Fruit fly (Drosophila melanogaster): ENCODE results near the gene Nthl1.

Nthl1 gene

DNA sequence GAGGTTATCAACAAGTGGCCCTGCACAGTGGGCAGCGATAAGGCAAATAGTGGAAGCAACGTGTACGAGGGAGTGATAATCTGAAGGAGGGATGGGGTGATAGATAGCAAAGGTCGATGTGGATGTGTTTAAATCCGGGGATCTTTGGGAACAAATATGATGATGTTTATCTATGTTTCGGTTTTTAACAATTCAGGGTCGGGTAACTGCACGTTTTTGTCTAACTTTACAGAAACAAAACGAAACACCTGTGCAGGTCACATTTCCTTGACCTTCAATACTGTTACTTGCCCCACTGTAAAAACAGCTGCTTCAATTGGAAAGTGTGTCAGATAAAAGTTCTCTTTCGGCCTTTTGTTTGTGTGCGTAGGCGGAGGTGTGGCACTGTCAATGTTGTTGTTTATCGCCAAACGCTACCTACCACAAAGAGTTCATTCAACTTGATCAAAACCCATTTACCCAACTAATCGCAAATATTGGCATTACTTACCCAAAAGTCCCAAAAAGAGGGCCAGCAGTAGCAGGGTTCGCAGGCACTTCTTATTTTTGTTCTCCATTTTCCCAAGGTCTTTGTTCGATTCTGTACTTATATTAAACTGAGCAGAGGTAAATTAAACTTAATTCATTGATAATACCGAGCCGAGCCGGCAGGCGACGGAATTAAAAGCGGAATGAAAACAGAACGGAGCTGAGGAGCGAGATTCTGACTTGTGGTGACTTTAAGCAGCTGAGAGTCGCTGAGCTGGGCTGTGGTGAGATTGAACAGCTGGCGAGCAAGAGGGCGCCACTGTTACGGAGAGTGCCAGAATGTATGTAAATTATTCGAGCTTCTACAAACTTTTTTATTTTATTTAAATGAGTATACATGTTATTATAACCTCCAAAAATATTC, 5.2 kb downstream of the Nthl1 start, which contains the start of gene Mtp:
Gene Mtp, minus strand, starts transcription at position 681 of the 892 bp plus-strand sequence.
- peak; percentile 74 for TF ChIP-seq Ets98B (GFP tag; IDR thresholded peaks at IDR 0.05)
- TF ChIP-seq CG34367 (tag; optimal IDR thresholded peaks at IDR 0.05) = peak; percentile 66
- TF ChIP-seq gl (tag; optimal IDR thresholded peaks at IDR 0.05) = peak; percentile 57
- TF ChIP-seq Pif1B (GFP tag; optimal IDR thresholded peaks at IDR 0.05) = peak; percentile 81
- no peak for TF ChIP-seq CG13204 (GFP tag; optimal IDR thresholded peaks at IDR 0.05)
- peak; percentile 76 for TF ChIP-seq Snoo (tag; optimal IDR thresholded peaks at IDR 0.05)
- TF ChIP-seq CG12605 (GFP tag; IDR thresholded peaks at IDR 0.05) = peak; percentile 76
- peak; percentile 74 for TF ChIP-seq CG9948 (tag; optimal IDR thresholded peaks at IDR 0.05)
- TF ChIP-seq CG4496 (GFP tag; IDR thresholded peaks at IDR 0.05) = peak; percentile 71
- peak; percentile 83 for TF ChIP-seq fd96Ca (GFP tag; IDR thresholded peaks at IDR 0.05)
- peak; percentile 73 for TF ChIP-seq CG15710 (tag; optimal IDR thresholded peaks at IDR 0.05)
- no peak for TF ChIP-seq CG14655 (GFP tag; optimal IDR thresholded peaks at IDR 0.05)
- TF ChIP-seq CG17806 (tag; optimal IDR thresholded peaks at IDR 0.05) = peak; percentile 72
- TF ChIP-seq EcR (GFP tag; optimal IDR thresholded peaks at IDR 0.05) = peak; percentile 89
- TF ChIP-seq CG32121 (GFP tag; IDR thresholded peaks at IDR 0.05) = peak; percentile 84
- TF ChIP-seq CG10348 (GFP tag; IDR thresholded peaks at IDR 0.05) = no peak
- peak; percentile 82 for TF ChIP-seq Pif1A (GFP tag; optimal IDR thresholded peaks at IDR 0.05)
- peak; percentile 72 for TF ChIP-seq CG8159 (tag; optimal IDR thresholded peaks at IDR 0.05)
- no peak for TF ChIP-seq D1 (tag; optimal IDR thresholded peaks at IDR 0.05)
- 0 out of 2 replicates have a peak, but pooled peaks have one; percentile 34 for TF ChIP-seq rn (GFP tag; IDR thresholded peaks at IDR 0.05)
- TF ChIP-seq CG8301 (tag; optimal IDR thresholded peaks at IDR 0.05) = peak; percentile 81

DNA sequence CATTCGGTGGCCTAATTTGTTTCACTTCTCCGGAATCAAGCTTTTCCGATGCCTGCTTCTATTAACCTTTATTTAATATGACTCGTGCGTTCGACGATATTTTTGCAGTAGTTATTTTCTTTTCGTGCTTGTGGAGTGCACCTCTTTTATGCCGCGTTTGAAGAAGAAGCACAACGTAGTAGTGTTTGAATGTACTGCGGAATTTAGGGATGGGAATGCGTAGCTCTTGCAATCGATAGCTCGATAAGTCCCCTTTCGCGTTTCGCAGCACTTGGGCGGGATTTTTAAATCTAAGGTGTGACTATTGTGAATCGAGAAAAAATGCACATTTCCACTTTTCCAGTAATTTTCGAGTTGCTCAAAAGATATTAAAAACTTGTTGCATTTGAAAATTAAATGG, 8.9 kb downstream of the Nthl1 start, which contains the start of the genes CG43739 and sky:
Gene CG43739, minus strand, starts transcription at position 199 of the 400 bp plus-strand sequence.
Gene sky, minus strand, starts transcription at position 199 of the 400 bp plus-strand sequence.
- TF ChIP-seq Pif1A (GFP tag; optimal IDR thresholded peaks at IDR 0.05) (no peak), CG17806 (tag; optimal IDR thresholded peaks at IDR 0.05) (no peak), Ets98B (GFP tag; IDR thresholded peaks at IDR 0.05) (peak; percentile 18; the same call in 1 of the 2 replicates), CG4496 (GFP tag; IDR thresholded peaks at IDR 0.05) (0 out of 3 replicates have a peak, but pooled peaks have one; percentile 6)

DNA sequence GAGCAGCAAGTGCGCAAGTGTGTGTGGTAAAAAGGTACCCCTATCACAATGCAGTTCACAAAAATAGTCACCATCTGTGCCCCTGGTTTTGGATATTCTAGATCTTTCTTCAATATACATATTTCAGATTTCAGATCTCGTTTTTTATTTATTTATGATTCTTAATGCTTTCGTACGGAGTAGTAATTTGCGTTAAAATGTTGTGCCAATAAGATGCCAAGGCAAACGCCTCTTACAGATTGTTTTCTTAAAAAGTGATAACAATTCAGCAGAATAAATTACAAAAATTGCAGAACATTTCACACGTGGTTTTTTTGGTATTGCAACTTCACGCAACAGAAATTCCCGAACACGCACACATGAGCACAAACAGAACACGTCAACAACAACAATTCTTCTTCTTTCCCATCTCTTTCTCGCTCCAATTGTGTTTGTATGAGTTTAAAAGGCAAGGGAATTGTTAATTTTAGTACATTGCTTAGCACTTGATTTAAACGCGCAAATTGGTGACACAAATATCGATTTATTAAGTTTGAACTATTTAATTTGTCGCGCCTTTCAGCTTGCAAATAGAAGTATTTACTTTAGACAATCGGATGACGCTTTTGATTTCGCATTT, 9.5 kb downstream of the Nthl1 start:
- TF ChIP-seq gl (tag; optimal IDR thresholded peaks at IDR 0.05) (no peak), CG32121 (GFP tag; IDR thresholded peaks at IDR 0.05) (peak; percentile 34; the same call in 1 of the 2 replicates), Ets98B (GFP tag; IDR thresholded peaks at IDR 0.05) (peak; percentile 74), fd96Ca (GFP tag; IDR thresholded peaks at IDR 0.05) (no peak), CG9948 (tag; optimal IDR thresholded peaks at IDR 0.05) (peak; percentile 46), CG34367 (tag; optimal IDR thresholded peaks at IDR 0.05) (peak; percentile 36), rn (GFP tag; IDR thresholded peaks at IDR 0.05) (no peak), CG17806 (tag; optimal IDR thresholded peaks at IDR 0.05) (peak; percentile 25), Pif1B (GFP tag; optimal IDR thresholded peaks at IDR 0.05) (peak; percentile 77), CG4496 (GFP tag; IDR thresholded peaks at IDR 0.05) (peak; percentile 71), Snoo (tag; optimal IDR thresholded peaks at IDR 0.05) (peak; percentile 71), EcR (GFP tag; optimal IDR thresholded peaks at IDR 0.05) (no peak), CG12605 (GFP tag; IDR thresholded peaks at IDR 0.05) (peak; percentile 87), CG8159 (tag; optimal IDR thresholded peaks at IDR 0.05) (no peak), D1 (tag; optimal IDR thresholded peaks at IDR 0.05) (no peak), CG8301 (tag; optimal IDR thresholded peaks at IDR 0.05) (peak; percentile 69), CG10348 (GFP tag; IDR thresholded peaks at IDR 0.05) (0 out of 2 replicates have a peak, but pooled peaks have one; percentile 32), Pif1A (GFP tag; optimal IDR thresholded peaks at IDR 0.05) (peak; percentile 15), CG13204 (GFP tag; optimal IDR thresholded peaks at IDR 0.05) (no peak), CG14655 (GFP tag; optimal IDR thresholded peaks at IDR 0.05) (peak; percentile 29), CG15710 (tag; optimal IDR thresholded peaks at IDR 0.05) (peak; percentile 65)

DNA sequence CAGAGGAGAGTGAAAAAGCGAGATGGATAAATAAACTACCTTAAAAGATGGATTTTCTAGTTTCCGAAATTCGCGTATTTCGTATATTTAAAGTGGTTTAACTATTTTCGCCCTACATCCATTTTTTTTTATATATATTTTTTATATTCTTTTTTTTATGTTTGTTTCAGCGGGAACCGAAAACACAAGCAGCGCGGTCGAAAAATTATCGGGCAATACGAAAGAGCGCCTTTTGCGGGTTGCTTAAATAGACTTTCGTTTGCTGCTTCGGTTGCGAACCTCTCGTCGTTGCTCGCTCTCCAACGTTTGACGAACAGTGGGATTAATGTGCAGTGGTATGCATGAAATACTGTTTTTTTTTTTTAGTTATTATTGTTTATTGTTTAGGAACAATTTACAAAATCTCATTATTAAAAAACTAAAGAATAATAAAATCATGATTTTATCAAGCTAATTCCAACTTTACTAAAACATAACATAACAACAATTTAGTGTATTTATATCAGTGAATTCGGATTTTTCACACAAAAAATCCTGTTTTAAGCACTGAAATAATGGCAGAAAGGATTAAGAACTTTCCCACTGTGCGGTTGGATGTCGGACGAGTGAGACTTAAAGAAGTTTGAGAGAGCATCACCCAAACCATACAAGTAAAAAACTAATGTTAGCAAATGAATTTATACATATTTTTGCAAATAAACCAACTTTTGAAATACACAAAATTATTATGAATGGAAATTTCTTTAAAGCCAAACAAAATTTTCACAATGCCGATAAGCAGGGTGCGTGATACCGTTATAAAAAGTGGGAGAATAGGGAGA, 10.2 kb downstream of the Nthl1 start:
- no peak for TF ChIP-seq EcR (GFP tag; optimal IDR thresholded peaks at IDR 0.05)
- TF ChIP-seq CG32121 (GFP tag; IDR thresholded peaks at IDR 0.05) = peak; percentile 65; the same call in 1 of the 2 replicates
- no peak for TF ChIP-seq CG13204 (GFP tag; optimal IDR thresholded peaks at IDR 0.05)
- TF ChIP-seq fd96Ca (GFP tag; IDR thresholded peaks at IDR 0.05) = peak; percentile 13; the same call in 2 of the 3 replicates
- no peak; the same call in 1 of the 2 replicates for TF ChIP-seq rn (GFP tag; IDR thresholded peaks at IDR 0.05)
- peak; percentile 54 for TF ChIP-seq CG34367 (tag; optimal IDR thresholded peaks at IDR 0.05)
- TF ChIP-seq CG15710 (tag; optimal IDR thresholded peaks at IDR 0.05) = peak; percentile 51
- peak; percentile 40 for TF ChIP-seq Snoo (tag; optimal IDR thresholded peaks at IDR 0.05)
- TF ChIP-seq CG4496 (GFP tag; IDR thresholded peaks at IDR 0.05) = peak; percentile 28; the same call in 2 of the 3 replicates
- peak; percentile 88 for TF ChIP-seq CG14655 (GFP tag; optimal IDR thresholded peaks at IDR 0.05)
- TF ChIP-seq CG8301 (tag; optimal IDR thresholded peaks at IDR 0.05) = peak; percentile 88
- TF ChIP-seq CG12605 (GFP tag; IDR thresholded peaks at IDR 0.05) = 0 out of 2 replicates have a peak, but pooled peaks have one; percentile 10
- no peak; the same call in 1 of the 2 replicates for TF ChIP-seq Ets98B (GFP tag; IDR thresholded peaks at IDR 0.05)
- no peak for TF ChIP-seq CG10348 (GFP tag; IDR thresholded peaks at IDR 0.05)
- peak; percentile 52 for TF ChIP-seq Pif1B (GFP tag; optimal IDR thresholded peaks at IDR 0.05)
- TF ChIP-seq gl (tag; optimal IDR thresholded peaks at IDR 0.05) = peak; percentile 55
- peak; percentile 87 for TF ChIP-seq CG17806 (tag; optimal IDR thresholded peaks at IDR 0.05)
- peak; percentile 80 for TF ChIP-seq D1 (tag; optimal IDR thresholded peaks at IDR 0.05)
- peak; percentile 88 for TF ChIP-seq CG8159 (tag; optimal IDR thresholded peaks at IDR 0.05)
- TF ChIP-seq CG9948 (tag; optimal IDR thresholded peaks at IDR 0.05) = peak; percentile 87
- TF ChIP-seq Pif1A (GFP tag; optimal IDR thresholded peaks at IDR 0.05) = peak; percentile 84

Data from whole organism, pupa.